Worm (Caenorhabditis elegans) whole organism, late embryonic: ENCODE results near the gene sru-26.
"Not testable (repeated sequence)": the region's sequence is repeated elsewhere in the genome, so short reads cannot be mapped to it uniquely, and the experiment has no call there.

Experiments
- C08G9.2 ChIP-seq: sonication (generic microtip); optimal IDR thresholded peaks from 2 replicates; lab custom pipeline; 2016; ENCODE audit warnings: mild to moderate bottlenecking, missing genetic modification characterization, moderate library complexity, missing compliant biosample characterization
- K02D7.2 ChIP-seq: sonication (generic microtip); optimal IDR thresholded peaks from 2 replicates; lab custom pipeline; 2017; ENCODE audit warnings: mild to moderate bottlenecking, missing genetic modification characterization, missing compliant biosample characterization
- K09A11.1 ChIP-seq: sonication (generic microtip); optimal IDR thresholded peaks from 2 replicates; lab custom pipeline; 2017; ENCODE audit warnings: antibody characterized with exemption, mild to moderate bottlenecking, missing genetic modification characterization, missing compliant biosample characterization; ENCODE audit not compliant: insufficient read depth
- ama-1 ChIP-seq: fragments of 150-350 bp; optimal IDR thresholded peaks from 2 replicates; lab custom pipeline; 2014
- ceh-19 ChIP-seq: fragments of 200-800 bp; sonication (Bioruptor generic); optimal IDR thresholded peaks from 2 replicates; lab custom pipeline; 2018; ENCODE audit warnings: mild to moderate bottlenecking, missing genetic modification characterization, missing compliant biosample characterization
- ceh-2 ChIP-seq: sonication (generic microtip); optimal IDR thresholded peaks from 2 replicates; lab custom pipeline; 2016; ENCODE audit warnings: missing genotype, missing genetic modification characterization, missing compliant biosample characterization
- ceh-24 ChIP-seq: sonication (generic microtip); optimal IDR thresholded peaks from 2 replicates; lab custom pipeline; 2016; ENCODE audit warnings: mild to moderate bottlenecking, missing genetic modification characterization, missing compliant biosample characterization
- ceh-30 ChIP-seq: fragments of 150-350 bp; optimal IDR thresholded peaks from 2 replicates; lab custom pipeline; 2014; ENCODE audit warnings: missing biosample characterization, missing genetic modification characterization
- ceh-34 ChIP-seq: sonication (generic microtip); optimal IDR thresholded peaks from 2 replicates; lab custom pipeline; 2016; ENCODE audit warnings: mild to moderate bottlenecking, missing genetic modification characterization, missing compliant biosample characterization
- ceh-48 ChIP-seq: sonication (generic microtip); optimal IDR thresholded peaks from 2 replicates; lab custom pipeline; 2016; ENCODE audit warnings: missing genetic modification characterization, inconsistent platforms, missing compliant biosample characterization
- ceh-9 ChIP-seq: sonication (generic microtip); optimal IDR thresholded peaks from 2 replicates; lab custom pipeline; 2016; ENCODE audit warnings: mild to moderate bottlenecking, missing genetic modification characterization, inconsistent platforms, missing compliant biosample characterization
- dmd-4 ChIP-seq: sonication (generic microtip); optimal IDR thresholded peaks from 2 replicates; lab custom pipeline; 2016; ENCODE audit warnings: borderline replicate concordance, missing genetic modification characterization, missing compliant biosample characterization
- dve-1 ChIP-seq: sonication (generic microtip); optimal IDR thresholded peaks from 2 replicates; lab custom pipeline; 2017; ENCODE audit warnings: antibody characterized with exemption, mild to moderate bottlenecking, missing genetic modification characterization, missing compliant biosample characterization
- elt-2 ChIP-seq: sonication (generic microtip); optimal IDR thresholded peaks from 2 replicates; lab custom pipeline; 2016; ENCODE audit warnings: missing genetic modification reagents, missing genetic modification characterization, missing compliant biosample characterization
- elt-4 ChIP-seq: sonication (generic microtip); optimal IDR thresholded peaks from 2 replicates; lab custom pipeline; 2016; ENCODE audit warnings: missing genetic modification characterization, missing compliant biosample characterization
- ets-4 ChIP-seq: sonication (generic microtip); optimal IDR thresholded peaks from 2 replicates; lab custom pipeline; 2016; ENCODE audit warnings: missing genetic modification characterization, missing compliant biosample characterization
- eyg-1 ChIP-seq: sonication (generic microtip); optimal IDR thresholded peaks from 2 replicates; lab custom pipeline; 2016; ENCODE audit warnings: missing genotype, missing genetic modification characterization, missing compliant biosample characterization
- fkh-10 ChIP-seq: fragments of 150-350 bp; optimal IDR thresholded peaks from 2 replicates; lab custom pipeline; 2014; ENCODE audit warnings: missing biosample characterization, missing genetic modification reagents, missing genetic modification characterization
- fkh-6 ChIP-seq: sonication (generic microtip); optimal IDR thresholded peaks from 2 replicates; lab custom pipeline; 2016; ENCODE audit warnings: missing genetic modification characterization, missing compliant biosample characterization
- hlh-30 ChIP-seq: sonication (generic microtip); optimal IDR thresholded peaks from 2 replicates; lab custom pipeline; 2017; ENCODE audit warnings: antibody characterized with exemption, missing genetic modification characterization, missing compliant biosample characterization; ENCODE audit not compliant: insufficient read depth
- hlh-8 ChIP-seq: sonication (generic microtip); optimal IDR thresholded peaks from 2 replicates; lab custom pipeline; 2016; ENCODE audit warnings: missing genotype, missing genetic modification characterization, missing compliant biosample characterization
- lim-6 ChIP-seq: sonication (generic microtip); optimal IDR thresholded peaks from 2 replicates; lab custom pipeline; 2016; ENCODE audit warnings: missing genetic modification characterization, missing compliant biosample characterization
- lin-11 ChIP-seq: fragments of 200-800 bp; sonication (Bioruptor generic); optimal IDR thresholded peaks from 2 replicates; lab custom pipeline; 2018; ENCODE audit warnings: mild to moderate bottlenecking, missing genetic modification characterization, missing compliant biosample characterization
- nfya-1 ChIP-seq: sonication (generic microtip); optimal IDR thresholded peaks from 2 replicates; lab custom pipeline; 2017; ENCODE audit warnings: missing genetic modification characterization, mild to moderate bottlenecking, missing compliant biosample characterization, antibody characterized with exemption, moderate library complexity
- nhr-11 ChIP-seq: fragments of 150-350 bp; optimal IDR thresholded peaks from 2 replicates; lab custom pipeline; 2014; ENCODE audit warnings: missing biosample characterization, missing genetic modification characterization
- nhr-232 ChIP-seq: sonication (generic microtip); optimal IDR thresholded peaks from 2 replicates; lab custom pipeline; 2016; ENCODE audit warnings: missing genetic modification characterization, missing compliant biosample characterization
- pat-9 ChIP-seq: fragments of 200-800 bp; sonication (Bioruptor generic); optimal IDR thresholded peaks from 2 replicates; lab custom pipeline; 2018; ENCODE audit warnings: mild to moderate bottlenecking, missing genetic modification characterization, moderate library complexity, missing compliant biosample characterization
- pax-1 ChIP-seq: fragments of 150-350 bp; optimal IDR thresholded peaks from 2 replicates; lab custom pipeline; 2014; ENCODE audit warnings: missing biosample characterization, missing genetic modification characterization
- pha-2 ChIP-seq: sonication (generic microtip); optimal IDR thresholded peaks from 2 replicates; lab custom pipeline; 2017; ENCODE audit warnings: mild to moderate bottlenecking, missing genetic modification characterization, missing compliant biosample characterization
- pha-4 ChIP-seq: fragments of 150-350 bp; optimal IDR thresholded peaks from 2 replicates; lab custom pipeline; 2018; ENCODE audit warnings: missing biosample characterization, missing genetic modification reagents, missing genetic modification characterization
- pros-1 ChIP-seq: fragments of 150-350 bp; optimal IDR thresholded peaks from 2 replicates; lab custom pipeline; 2014; ENCODE audit warnings: missing biosample characterization, missing genetic modification reagents, missing genetic modification characterization
- ref-2 ChIP-seq: sonication (generic microtip); optimal IDR thresholded peaks from 2 replicates; lab custom pipeline; 2016; ENCODE audit warnings: missing genetic modification characterization, missing compliant biosample characterization
- sdc-2 ChIP-seq: sonication (generic microtip); optimal IDR thresholded peaks from 2 replicates; lab custom pipeline; 2016; ENCODE audit warnings: missing genotype, missing genetic modification characterization, missing compliant biosample characterization
- tbx-7 ChIP-seq: sonication (generic microtip); optimal IDR thresholded peaks from 2 replicates; lab custom pipeline; 2016; ENCODE audit warnings: missing genotype, missing genetic modification characterization, missing compliant biosample characterization
- unc-42 ChIP-seq: sonication (generic microtip); optimal IDR thresholded peaks from 2 replicates; lab custom pipeline; 2016; ENCODE audit warnings: missing genotype, missing genetic modification characterization, missing compliant biosample characterization
- unc-86 ChIP-seq: sonication (generic microtip); optimal IDR thresholded peaks from 2 replicates; lab custom pipeline; 2016; ENCODE audit warnings: missing genetic modification characterization, missing compliant biosample characterization
- zip-5 ChIP-seq: sonication (generic microtip); optimal IDR thresholded peaks from 2 replicates; lab custom pipeline; 2016; ENCODE audit warnings: missing genetic modification characterization, missing compliant biosample characterization
- ztf-16 ChIP-seq: sonication (generic microtip); optimal IDR thresholded peaks from 2 replicates; lab custom pipeline; 2017; ENCODE audit warnings: missing genetic modification characterization, missing compliant biosample characterization

sru-26 gene

DNA sequence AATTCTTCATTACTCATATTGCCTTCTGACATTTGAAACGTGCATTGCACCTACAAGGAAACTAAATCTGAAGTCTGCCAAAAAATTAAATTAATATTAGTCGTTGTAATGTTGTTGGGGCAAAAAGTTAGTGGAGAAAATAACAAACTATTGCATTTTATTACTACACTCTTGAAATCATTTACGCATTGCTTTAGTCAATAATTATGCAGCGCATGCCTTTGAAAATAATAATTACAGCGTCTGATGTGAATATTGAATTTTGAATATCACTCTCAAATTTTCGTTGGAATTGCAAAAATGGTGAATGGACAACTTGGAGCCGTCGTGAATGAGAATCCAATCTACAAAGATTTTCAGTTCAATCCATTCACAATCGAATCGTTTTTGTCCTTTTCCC lies 10.9 kb downstream of the sru-26 start, which contains the start of gene sru-19:
sru-19 (plus strand) TSS at position 301 of the 400 bp plus-strand sequence.
- TF ChIP-seq K09A11.1 (tag; lab: Kevin White, UChicago): no peak
- TF ChIP-seq ceh-48 (tag; lab: Kevin White, UChicago): no peak
- TF ChIP-seq pha-4 (tag; lab: Kevin White, UChicago): no peak
- no peak for TF ChIP-seq lim-6 (tag; lab: Kevin White, UChicago)
- TF ChIP-seq ceh-2: no peak
- TF ChIP-seq, all 69 proteins: peak for 0

DNA sequence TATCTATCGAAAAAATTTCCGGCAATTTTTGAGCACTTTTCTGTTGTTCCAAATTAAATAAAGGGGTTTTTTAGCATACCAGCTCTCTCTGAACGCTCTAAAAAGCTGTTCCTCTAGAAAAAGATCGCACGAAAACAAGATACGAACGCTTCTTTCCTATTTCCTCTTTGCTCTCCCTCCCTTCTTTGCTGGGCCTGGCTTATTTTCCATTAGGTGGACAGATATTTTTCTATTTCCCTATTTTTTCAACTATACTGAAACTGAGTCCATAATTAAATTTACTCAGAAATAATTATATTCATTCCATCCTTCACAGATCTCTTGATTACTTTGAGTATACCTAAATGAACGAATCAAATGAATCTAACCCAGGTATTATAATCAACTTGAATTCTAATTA lies 14.7 kb downstream of the sru-26 start, which contains the start of gene sru-18:
sru-18 (plus strand) TSS at position 301 of the 400 bp plus-strand sequence.
- TF ChIP-seq ets-4 (tag; lab: Kevin White, UChicago) (no peak), lin-11 (no peak), ceh-24 (no peak), K02D7.2 (tag; lab: Kevin White, UChicago) (no peak), dmd-4 (tag; lab: Kevin White, UChicago) (no peak), nfya-1 (tag; lab: Kevin White, UChicago) (no peak), ceh-9 (no peak), ceh-30 (tag; lab: Kevin White, UChicago) (no peak), fkh-6 (tag; lab: Kevin White, UChicago) (no peak), K09A11.1 (tag; lab: Kevin White, UChicago) (no peak), eyg-1 (no peak), hlh-30 (tag; lab: Kevin White, UChicago) (no peak), lim-6 (tag; lab: Kevin White, UChicago) (no peak), elt-4 (tag; lab: Kevin White, UChicago) (no peak), pros-1 (tag; lab: Kevin White, UChicago) (no peak), zip-5 (tag; lab: Kevin White, UChicago) (no peak)
- TF ChIP-seq, all 69 proteins: peak for 0

DNA sequence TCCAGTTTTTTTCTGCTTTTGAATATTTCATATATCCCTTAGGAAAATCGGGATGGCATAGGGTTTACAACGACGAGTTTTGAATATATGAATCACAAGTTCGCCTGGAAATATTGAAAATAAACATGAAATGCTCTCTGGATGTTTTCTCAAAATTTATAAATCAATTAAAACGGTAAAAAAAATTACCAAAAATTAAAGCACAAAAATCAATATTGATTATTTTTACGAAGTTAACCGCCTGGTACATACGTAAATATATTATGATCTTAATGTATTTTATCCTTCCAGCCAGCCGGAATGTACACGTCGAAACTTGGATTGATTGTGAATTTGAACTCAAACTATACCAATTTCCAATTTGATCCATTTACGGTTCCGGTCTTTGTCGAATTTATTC lies 18.1 kb downstream of the sru-26 start, which contains the start of gene sru-17:
sru-17 (plus strand) TSS at position 301 of the 400 bp plus-strand sequence.
- TF ChIP-seq nhr-232 (tag; lab: Kevin White, UChicago); ztf-16; pha-2 (tag; lab: Kevin White, UChicago): not testable (repeated sequence)

DNA sequence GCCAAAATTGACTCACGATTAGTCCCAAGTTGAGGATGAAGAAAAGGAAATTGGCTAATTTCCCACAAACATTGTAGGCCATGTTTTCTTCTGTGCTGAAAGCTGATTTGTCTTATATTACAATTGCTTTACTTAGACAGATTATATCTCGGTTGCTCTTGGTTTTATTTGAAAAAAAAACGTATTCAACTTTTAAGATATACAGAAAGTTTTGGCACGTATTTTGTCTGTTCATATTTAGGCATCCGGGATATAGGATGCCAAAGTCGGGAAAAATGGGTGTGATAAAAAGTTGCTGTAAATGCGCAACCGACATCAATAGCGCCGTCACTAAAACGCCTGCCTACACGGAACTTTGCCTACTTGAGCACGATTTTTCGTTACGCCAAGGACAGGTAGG lies 32.9 kb downstream of the sru-26 start, which contains the start of gene tsp-4:
tsp-4 (minus strand) TSS at position 101 of the 400 bp plus-strand sequence.
- TF ChIP-seq elt-2 (tag; lab: Kevin White, UChicago): no peak
- no peak for TF ChIP-seq nhr-11
- no peak for TF ChIP-seq unc-86 (tag; lab: Kevin White, UChicago)
- TF ChIP-seq dve-1: no peak
- TF ChIP-seq ceh-24: no peak
- no peak for TF ChIP-seq unc-42 (tag; lab: Kevin White, UChicago)
- no peak for TF ChIP-seq pax-1 (tag; lab: Kevin White, UChicago)
- TF ChIP-seq ceh-19 (GFP tag; lab: Kevin White, UChicago): no peak
- TF ChIP-seq ceh-34 (tag; lab: Kevin White, UChicago): no peak
- no peak for TF ChIP-seq fkh-10 (GFP tag; lab: Kevin White, UChicago)
- no peak for TF ChIP-seq ref-2 (tag; lab: Kevin White, UChicago)
- no peak for TF ChIP-seq pat-9 (tag; lab: Kevin White, UChicago)
- no peak for TF ChIP-seq lim-6 (tag; lab: Kevin White, UChicago)
- TF ChIP-seq C08G9.2 (tag; lab: Kevin White, UChicago): no peak
- no peak for TF ChIP-seq sdc-2 (tag; lab: Kevin White, UChicago)
- no peak for TF ChIP-seq ceh-9
- no peak for TF ChIP-seq hlh-8 (tag; lab: Kevin White, UChicago)
- TF ChIP-seq tbx-7 (tag; lab: Kevin White, UChicago): no peak
- no peak for TF ChIP-seq ama-1 (lab: Kevin White, UChicago)
